Worm (Caenorhabditis elegans): ENCODE data around the gene fbxa-89.

fbxa-89 gene

DNA sequence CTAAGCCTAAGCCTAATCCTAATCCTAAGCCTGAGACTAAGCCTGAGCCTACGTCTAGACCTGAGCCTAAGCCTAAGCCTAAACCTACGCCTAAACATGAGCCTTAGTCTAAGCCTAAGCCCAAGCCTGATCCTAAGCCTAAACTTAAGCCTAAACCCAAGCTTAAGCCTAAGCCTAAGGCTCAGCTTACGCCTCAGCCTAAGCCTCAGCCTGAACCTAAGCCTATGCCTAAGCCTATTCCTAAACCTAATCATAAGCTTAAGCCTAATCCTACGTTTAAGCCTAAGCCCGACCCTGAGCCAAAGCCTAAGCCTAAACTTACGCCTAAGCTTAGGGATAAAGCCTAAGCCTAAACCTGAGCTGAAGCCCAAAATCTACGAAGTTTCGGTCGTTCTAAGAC lies 5.8 kb upstream of the fbxa-89 start:
- no peak for TF ChIP-seq unc-62 (GFP tag; optimal IDR thresholded peaks at IDR 0.05)

DNA sequence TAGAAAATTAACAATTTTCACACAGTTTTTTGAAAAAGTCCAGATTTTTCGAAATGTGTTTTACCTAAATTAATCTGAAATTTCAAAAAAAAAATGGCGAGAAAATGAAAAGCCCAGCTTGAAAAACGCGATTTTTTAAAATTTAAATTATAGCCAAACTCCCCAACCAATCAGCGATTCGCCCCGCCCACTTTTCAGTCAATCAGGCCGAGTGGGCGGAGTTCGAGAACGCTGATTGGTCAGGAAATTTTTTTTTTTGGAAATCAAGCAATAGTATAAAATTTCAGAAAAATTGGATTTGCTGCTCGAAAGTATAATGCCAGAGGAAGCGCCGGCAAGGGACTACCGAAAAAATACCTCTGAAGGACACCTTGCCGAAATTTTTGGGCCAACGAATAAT lies 4.4 kb upstream of the fbxa-89 start:
- no peak for TF ChIP-seq unc-62 (GFP tag; optimal IDR thresholded peaks at IDR 0.05)

DNA sequence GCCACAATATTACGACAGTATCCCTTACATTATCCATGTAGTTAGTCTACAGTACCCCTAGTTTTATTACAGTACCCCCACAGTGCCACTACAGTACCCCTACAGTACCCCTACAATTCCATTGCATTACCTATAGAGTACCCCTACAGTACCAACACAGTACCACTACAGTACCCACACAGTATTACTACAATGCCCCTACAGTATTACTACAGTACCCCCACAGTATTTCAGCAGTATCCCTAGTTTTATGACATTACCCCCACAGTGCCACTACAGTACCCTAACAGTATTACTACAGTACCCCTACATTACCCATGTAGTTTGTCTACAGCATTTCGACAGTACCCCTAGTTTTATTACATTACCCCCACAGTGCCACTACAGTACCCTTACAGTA lies 2.5 kb upstream of the fbxa-89 start:
- TF ChIP-seq unc-62 (GFP tag; optimal IDR thresholded peaks at IDR 0.05) = no peak

DNA sequence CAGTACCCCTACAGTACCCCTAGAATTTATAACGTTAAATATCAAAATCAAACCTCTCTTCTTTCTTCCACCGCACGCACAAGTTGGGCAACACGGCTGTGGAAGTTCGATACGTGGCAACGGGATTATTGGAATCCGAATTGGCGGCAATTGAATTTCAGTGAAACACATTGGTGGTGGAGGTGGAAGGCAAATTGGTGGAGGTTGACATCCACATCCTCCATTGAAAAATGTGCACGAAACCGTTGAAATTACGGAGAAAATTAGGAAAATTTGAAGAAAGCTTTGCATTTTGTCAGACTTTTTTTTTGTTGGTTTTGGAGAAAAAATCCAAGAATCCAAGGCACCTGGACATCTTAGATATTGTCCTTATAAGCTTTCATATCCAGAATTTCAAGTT lies 625 bp upstream of the fbxa-89 start:
- no peak for TF ChIP-seq unc-62 (GFP tag; optimal IDR thresholded peaks at IDR 0.05)

DNA sequence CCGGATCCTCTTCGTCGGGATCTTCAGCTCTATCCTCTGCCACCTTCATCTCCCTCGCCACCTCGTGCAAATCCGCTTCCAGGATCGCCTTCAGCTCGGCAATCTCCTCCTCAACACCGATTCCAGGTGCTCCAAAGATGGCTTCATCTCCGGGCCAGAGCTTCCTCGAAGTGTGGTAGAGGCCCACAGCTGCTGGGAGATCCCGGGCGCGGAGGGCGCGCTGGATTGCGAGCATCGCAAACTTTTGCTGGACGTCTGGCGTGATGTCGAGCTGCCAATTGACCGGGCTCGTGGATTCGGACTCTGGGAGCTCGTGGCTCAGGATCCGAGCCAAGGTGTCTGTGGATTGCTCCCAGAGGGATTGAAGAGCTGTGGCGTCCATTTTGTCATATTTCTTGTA lies 9.6 kb downstream of the fbxa-89 start:
- no peak for TF ChIP-seq unc-62 (GFP tag; optimal IDR thresholded peaks at IDR 0.05)

DNA sequence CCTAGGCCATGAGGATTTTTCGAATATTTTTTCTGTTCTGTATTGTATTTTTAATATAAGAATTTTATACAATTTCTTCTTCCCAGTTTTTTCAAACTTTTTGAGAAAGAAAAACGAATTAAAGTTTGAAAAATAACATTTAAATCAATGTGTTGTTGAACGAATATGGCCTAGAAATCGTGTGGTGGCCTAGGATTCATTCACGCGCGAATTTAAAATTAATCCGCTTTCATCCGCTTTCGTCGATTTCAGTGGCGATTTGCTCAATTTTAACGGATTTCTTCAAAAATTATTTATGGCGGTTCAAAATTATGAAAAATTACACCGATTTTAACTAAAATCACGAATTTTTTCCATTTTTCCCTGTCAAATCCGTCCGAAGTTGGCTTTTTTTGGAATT lies 11.3 kb downstream of the fbxa-89 start:
- TF ChIP-seq unc-62 (GFP tag; optimal IDR thresholded peaks at IDR 0.05) = no peak

DNA sequence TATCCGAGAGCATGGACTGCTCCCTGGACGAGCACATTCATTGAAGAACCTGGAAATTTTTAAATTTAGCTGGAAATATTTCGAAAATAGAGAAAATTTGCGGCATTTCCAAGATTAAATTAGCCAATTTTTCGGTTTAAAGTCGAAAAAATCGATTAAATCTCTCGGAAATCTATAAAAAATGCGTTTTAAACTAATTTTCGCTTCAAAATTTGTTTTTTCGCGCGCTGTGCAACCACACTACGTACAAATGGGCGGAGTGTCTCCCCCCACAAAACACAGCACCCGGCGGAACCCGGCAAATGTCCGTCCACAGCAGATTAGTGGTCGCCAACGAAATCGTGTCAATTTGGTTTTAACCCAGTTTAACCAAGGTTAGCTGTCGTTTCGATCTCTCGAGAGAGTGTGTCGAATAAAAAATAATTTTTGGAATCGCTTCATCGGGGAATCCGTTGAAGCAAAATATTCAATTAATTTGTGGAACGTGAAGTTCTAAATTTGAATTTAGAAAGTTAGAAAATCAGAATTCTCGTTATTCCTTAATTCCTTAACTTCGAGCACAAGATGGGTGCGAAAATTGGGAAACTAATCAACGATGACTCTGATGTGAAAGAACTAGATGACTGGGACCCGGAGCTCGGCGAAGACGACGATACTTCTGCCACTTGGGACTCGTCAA lies 14.3 kb downstream of the fbxa-89 start, which contains the start of the genes tim-1 and Y75B8A.23:
TSS of gene tim-1 (minus strand) at position 51 of the 679 bp plus-strand sequence.
TSS of gene Y75B8A.23 (plus strand) at position 547 of the 679 bp plus-strand sequence.
- TF ChIP-seq unc-62 (GFP tag; optimal IDR thresholded peaks at IDR 0.05) = no peak

DNA sequence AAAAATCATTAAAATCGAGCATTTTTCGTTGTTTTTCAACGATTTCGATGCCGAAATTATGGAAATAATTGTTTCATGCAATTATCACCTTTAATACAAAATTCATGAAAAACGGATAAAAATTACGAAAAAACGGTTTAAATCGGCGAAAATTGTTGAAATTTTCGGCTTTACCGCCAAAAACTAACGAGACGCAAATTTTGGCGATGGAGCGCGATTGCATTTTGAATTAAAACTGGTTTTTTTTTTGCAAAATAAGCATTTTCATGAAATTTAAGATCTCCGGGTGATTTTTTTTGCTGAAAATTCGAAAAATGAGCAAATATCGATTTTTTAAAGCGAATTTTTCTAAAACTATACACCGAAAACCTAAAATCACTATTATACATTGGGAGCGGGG lies 15.2 kb downstream of the fbxa-89 start:
- TF ChIP-seq unc-62 (GFP tag; optimal IDR thresholded peaks at IDR 0.05) = no peak

DNA sequence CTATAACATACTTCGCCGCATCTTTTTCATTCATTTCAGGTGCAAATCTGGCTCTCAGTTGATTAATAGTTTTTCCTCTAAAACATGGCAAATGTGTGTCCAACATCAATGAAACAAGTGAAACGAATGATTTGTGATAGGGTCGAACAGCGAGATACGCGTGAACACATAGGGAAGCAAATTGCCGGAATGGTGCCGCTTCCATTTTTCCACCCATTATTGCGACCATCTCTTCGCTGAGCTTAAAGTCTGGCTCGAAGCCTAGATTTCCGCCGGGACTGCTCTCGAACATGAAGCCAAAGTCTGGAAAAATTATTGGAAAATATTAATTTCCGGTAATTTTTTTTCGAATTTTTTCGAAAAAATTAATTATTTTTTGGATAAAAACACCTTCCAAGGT lies 17.4 kb downstream of the fbxa-89 start:
- no peak for TF ChIP-seq unc-62 (GFP tag; optimal IDR thresholded peaks at IDR 0.05)

DNA sequence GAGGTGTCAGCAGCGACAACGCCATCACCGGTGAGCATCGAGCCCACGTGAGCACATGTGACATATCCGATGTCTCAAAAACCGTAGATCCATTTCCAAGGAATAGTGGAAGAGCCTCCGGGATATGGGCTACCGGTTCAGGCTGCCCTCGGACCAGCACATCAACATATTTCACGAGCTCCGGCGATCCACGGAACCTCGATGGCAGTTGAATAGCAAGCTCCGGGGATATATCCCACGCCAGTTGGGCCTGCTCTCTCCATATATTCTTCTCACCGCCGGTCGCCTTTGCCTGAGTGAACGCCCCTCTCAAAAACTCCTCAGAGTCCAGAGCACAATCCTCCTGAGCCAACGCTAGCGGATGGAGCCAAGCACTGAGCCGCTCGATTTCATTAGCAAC lies 23.8 kb downstream of the fbxa-89 start:
- TF ChIP-seq unc-62 (GFP tag; optimal IDR thresholded peaks at IDR 0.05) = no peak

DNA sequence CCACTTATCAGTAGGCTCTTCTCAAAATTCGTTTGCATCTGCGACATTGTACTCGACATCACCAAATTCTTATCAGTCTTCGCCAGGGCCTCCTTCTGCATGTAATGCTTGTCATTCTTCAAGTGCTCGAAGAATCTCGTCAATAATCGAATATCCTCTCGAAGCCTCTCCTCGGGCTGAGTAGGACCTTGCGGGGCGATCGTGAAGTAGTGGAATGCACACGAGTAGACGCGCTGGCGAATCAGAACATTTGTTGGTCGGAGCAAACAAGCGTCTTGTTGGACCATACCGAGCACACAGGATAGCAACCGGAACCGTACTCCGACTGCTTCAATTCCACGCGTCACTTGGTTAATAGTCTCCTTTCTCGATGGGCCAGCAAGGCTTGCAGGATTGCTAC lies 24.4 kb downstream of the fbxa-89 start:
- no peak for TF ChIP-seq unc-62 (GFP tag; optimal IDR thresholded peaks at IDR 0.05)

DNA sequence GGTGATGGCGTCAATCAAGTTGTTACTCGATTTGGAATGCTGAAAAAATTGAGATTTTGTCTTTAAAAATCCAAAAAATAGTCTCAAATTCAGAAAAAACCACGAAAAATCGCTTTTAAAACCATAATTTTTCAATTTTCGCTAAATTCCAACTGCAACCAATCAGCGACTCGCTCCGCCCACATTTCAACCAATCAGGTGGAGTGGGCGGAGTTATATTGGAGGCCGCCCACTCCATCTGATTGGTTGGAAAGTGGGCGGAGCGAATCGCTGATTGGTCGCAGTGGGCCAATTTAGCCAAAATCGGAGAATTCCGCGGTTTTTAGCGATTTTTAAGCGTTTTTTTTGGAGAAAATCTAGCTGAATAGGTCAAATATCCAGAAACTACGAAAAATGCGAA lies 33.8 kb downstream of the fbxa-89 start:
- no peak for TF ChIP-seq unc-62 (GFP tag; optimal IDR thresholded peaks at IDR 0.05)

DNA sequence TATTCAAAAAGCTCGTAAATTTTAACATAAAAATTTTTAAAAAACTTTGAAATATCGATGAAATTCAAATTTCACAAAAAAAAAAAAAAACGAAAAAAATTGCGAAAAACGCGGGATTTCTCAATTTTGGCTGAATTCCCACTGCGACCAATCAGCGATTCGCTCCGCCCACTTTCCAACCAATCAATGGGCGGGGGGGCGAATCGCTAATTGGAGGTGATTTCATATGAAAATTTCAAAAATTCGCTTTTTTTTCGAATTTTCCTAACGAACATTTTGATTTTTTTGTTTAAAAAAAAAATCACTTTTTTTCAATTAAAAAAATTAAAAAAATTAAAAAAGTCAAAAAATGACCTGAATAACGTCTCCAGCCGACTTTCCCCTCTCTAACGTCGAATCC lies 34.4 kb downstream of the fbxa-89 start:
- no peak for TF ChIP-seq unc-62 (GFP tag; optimal IDR thresholded peaks at IDR 0.05)

DNA sequence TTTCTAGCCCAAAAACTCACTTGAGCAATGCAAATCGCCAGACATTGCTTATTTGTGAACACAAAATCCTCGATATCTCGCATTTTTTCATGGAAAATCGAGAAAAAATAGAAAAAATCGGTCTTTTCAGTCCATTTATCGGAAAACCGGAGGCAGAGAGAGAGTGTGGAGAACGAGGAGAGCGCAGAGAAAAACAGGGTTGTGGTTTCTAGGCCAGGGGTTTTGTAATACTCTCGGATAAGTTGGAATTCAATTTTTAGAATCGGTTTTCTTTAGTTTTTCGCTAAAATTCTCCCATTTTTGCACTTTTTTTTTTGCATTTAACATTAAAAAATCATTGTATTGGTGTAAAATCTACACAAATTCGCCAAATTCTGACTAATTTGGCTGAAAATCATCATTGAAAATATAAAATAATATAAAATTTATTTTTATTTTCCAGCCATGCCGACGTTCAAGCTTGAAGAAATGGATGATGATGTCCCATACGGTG lies 37.7 kb downstream of the fbxa-89 start, which contains the start of the genes Y75B8A.24 and Y75B8A.25:
TSS of gene Y75B8A.24 (minus strand) at position 155 of the 493 bp plus-strand sequence.
TSS of gene Y75B8A.25 (plus strand) at position 443 of the 493 bp plus-strand sequence.
- no peak for TF ChIP-seq unc-62 (GFP tag; optimal IDR thresholded peaks at IDR 0.05)

DNA sequence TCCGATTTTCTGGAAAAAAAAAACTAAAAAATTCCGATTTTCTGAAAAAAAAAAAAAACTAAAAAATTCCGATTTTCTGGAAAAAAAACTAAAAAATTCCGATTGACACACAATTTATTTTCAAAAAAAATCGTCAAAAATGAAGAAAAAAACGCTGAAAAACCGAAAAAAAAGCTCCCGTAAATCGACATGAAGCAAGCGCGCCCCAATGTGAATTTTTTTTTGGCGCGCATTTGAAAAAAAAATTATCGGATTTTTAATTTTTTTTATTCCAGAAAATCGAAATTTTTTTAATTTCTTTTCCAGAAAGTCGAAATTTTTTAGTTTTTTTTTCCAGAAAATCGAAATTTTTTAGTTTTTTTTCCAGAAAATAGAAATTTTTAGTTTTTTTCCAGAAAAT lies 42.8 kb downstream of the fbxa-89 start:
- TF ChIP-seq unc-62 (GFP tag; optimal IDR thresholded peaks at IDR 0.05) = no peak

DNA sequence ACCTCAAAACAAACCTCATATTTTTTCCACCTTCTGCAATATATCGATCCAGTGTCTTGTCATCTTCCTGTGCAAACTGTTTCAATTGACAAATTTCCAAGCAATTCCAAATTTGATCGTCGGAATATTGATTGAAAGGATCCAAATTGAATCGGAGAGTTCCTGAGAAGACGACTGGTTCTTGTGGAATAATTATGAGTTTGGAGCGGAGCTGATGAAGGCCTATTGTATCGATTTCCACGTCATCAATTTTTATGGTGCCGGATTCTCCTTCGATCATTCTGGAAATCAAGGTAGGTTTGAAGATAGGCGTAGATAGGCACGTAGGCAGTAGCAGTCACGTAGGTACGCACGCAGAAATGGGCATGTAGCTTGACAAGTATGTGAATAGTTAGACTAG lies 48.2 kb downstream of the fbxa-89 start:
- TF ChIP-seq unc-62 (GFP tag; optimal IDR thresholded peaks at IDR 0.05) = no peak

Measured in whole organism, dauer.